Worm (Caenorhabditis elegans): ENCODE data around the gene F17C11.26.

Gene F17C11.26

DNA sequence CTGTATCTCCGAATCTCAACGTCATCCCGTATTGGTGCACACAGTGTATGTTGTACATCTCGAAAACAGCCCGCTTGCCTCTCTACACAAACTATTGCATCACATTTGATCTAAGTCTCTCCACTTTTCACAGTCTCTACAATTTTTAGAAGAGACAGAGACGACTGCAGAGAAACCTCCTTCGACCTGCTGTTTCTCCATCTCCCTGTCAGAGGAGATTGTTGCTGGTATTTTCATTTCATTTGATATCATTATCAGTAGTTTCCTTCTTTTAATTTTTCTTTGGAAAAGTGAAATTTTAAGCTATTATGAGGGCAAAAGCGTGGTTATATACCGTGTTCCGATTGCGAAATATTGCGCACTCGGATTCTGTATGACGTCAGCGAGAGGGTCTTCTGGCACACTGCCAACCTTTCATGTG is 669 bp upstream of the F17C11.26 start (continued):
- no peak for TF ChIP-seq madf-9 (GFP tag; conservative IDR thresholded peaks at IDR 0.05)
- TF ChIP-seq ama-1 (optimal IDR thresholded peaks at IDR 0.05) = peak; percentile 58
- no peak for TF ChIP-seq spr-3 (GFP tag; optimal IDR thresholded peaks at IDR 0.05)
- TF ChIP-seq nhr-77 (tag; optimal IDR thresholded peaks at IDR 0.05) = peak; percentile 66
- no peak for TF ChIP-seq snpc-1.2 (GFP tag; IDR thresholded peaks at IDR 0.05)
- no peak for TF ChIP-seq zfp-3 (GFP tag; conservative IDR thresholded peaks at IDR 0.05)
- no peak for TF ChIP-seq ceh-28 (tag; optimal IDR thresholded peaks at IDR 0.05)
- TF ChIP-seq lin-38 (GFP tag; IDR thresholded peaks at IDR 0.05) = peak; percentile 38
- peak; percentile 61 for TF ChIP-seq mes-2 (tag; optimal IDR thresholded peaks at IDR 0.05; ENCODE audit: poor library complexity, severe bottlenecking)
- TF ChIP-seq Y48G9A.11 (GFP tag; IDR thresholded peaks at IDR 0.05) = no peak
- no peak for TF ChIP-seq dmd-9 (GFP tag; IDR thresholded peaks at IDR 0.05)
- peak; percentile 28 for TF ChIP-seq pqm-1 (tag; optimal IDR thresholded peaks at IDR 0.05)
- TF ChIP-seq skn-1 (tag; optimal IDR thresholded peaks at IDR 0.05) = no peak
- no peak for TF ChIP-seq Y105C5A.15 (GFP tag; IDR thresholded peaks at IDR 0.05)
- peak; percentile 49 for TF ChIP-seq aha-1 (tag)
- TF ChIP-seq ces-1 (GFP tag; optimal IDR thresholded peaks at IDR 0.05) = no peak
- no peak for TF ChIP-seq tag-97 (GFP tag; IDR thresholded peaks at IDR 0.05)
- TF ChIP-seq ceh-62 (tag; optimal IDR thresholded peaks at IDR 0.05) = no peak
- TF ChIP-seq ceh-32 (tag; optimal IDR thresholded peaks at IDR 0.05; ENCODE audit: poor library complexity) = no peak
- no peak for TF ChIP-seq jun-1 (tag; optimal IDR thresholded peaks at IDR 0.05)
- TF ChIP-seq set-16 (GFP tag; IDR thresholded peaks at IDR 0.05) = no peak
- peak; percentile 51 for TF ChIP-seq cey-2 (tag; optimal IDR thresholded peaks at IDR 0.05; ENCODE audit: borderline replicate concordance, insufficient read depth)
- no peak for TF ChIP-seq saeg-2 (GFP tag; IDR thresholded peaks at IDR 0.05)
- no peak for TF ChIP-seq lin-15B (tag; optimal IDR thresholded peaks at IDR 0.05)
- 0 out of 2 replicates have a peak, but pooled peaks have one; percentile 31 for TF ChIP-seq nhr-41 (GFP tag; IDR thresholded peaks at IDR 0.05)
- peak; percentile 82 for TF ChIP-seq pha-4 (GFP tag; IDR thresholded peaks at IDR 0.05)
- no peak for TF ChIP-seq pha-4 (tag; optimal IDR thresholded peaks at IDR 0.05)
- no peak for TF ChIP-seq lin-39 (tag; optimal IDR thresholded peaks at IDR 0.05)
- TF ChIP-seq gei-8 (GFP tag; optimal IDR thresholded peaks at IDR 0.05) = no peak
- TF ChIP-seq rbr-2 (tag; optimal IDR thresholded peaks at IDR 0.05) = peak; percentile 42
- peak; percentile 33 for TF ChIP-seq F37D6.2 (tag; optimal IDR thresholded peaks at IDR 0.05)
- no peak for TF ChIP-seq ceh-20 (GFP tag; IDR thresholded peaks at IDR 0.05)
- peak; percentile 75 for TF ChIP-seq mxl-3 (GFP tag; optimal IDR thresholded peaks at IDR 0.05)
- no peak for TF ChIP-seq D1046.2 (GFP tag; IDR thresholded peaks at IDR 0.05)
- peak; percentile 58 for TF ChIP-seq hlh-30 (tag; optimal IDR thresholded peaks at IDR 0.05; ENCODE audit: insufficient read depth)
- peak in 1 of 2 experiments; percentile 73 for TF ChIP-seq lsy-2 (tag; optimal IDR thresholded peaks at IDR 0.05)
- TF ChIP-seq unc-62 (GFP tag; optimal IDR thresholded peaks at IDR 0.05 in 1 of 2) = peak in 1 of 2 experiments; percentile 96
- no peak for TF ChIP-seq unc-62 (tag; optimal IDR thresholded peaks at IDR 0.05)
- no peak; the same call in 1 of the 2 replicates for TF ChIP-seq lin-1 (GFP tag; IDR thresholded peaks at IDR 0.05)
- TF ChIP-seq ZK546.5 (tag; optimal IDR thresholded peaks at IDR 0.05) = no peak
- TF ChIP-seq daf-19 (GFP tag; conservative IDR thresholded peaks at IDR 0.05) = 0 out of 2 replicates have a peak, but pooled peaks have one; percentile 23
- TF ChIP-seq dmd-8 (GFP tag; IDR thresholded peaks at IDR 0.05) = no peak
- TF ChIP-seq mxl-2 (GFP tag; conservative IDR thresholded peaks at IDR 0.05) = no peak
- no peak for TF ChIP-seq nhr-111 (GFP tag; optimal IDR thresholded peaks at IDR 0.05)
- TF ChIP-seq ztf-7 (tag; optimal IDR thresholded peaks at IDR 0.05) = peak; percentile 91
- peak; percentile 65 for TF ChIP-seq mep-1 (tag; optimal IDR thresholded peaks at IDR 0.05)
- no peak for TF ChIP-seq F49E8.2 (tag; optimal IDR thresholded peaks at IDR 0.05; ENCODE audit: borderline replicate concordance)
- TF ChIP-seq aly-2 (tag; optimal IDR thresholded peaks at IDR 0.05) = no peak
- no peak for TF ChIP-seq lim-7 (GFP tag; IDR thresholded peaks at IDR 0.05)
- no peak for TF ChIP-seq R02D3.7 (tag; optimal IDR thresholded peaks at IDR 0.05)
- TF ChIP-seq ZK337.2 (GFP tag; IDR thresholded peaks at IDR 0.05) = no peak
- TF ChIP-seq egl-43 (GFP tag; IDR thresholded peaks at IDR 0.05) = no peak

Measured in whole organism, L4 larva.